Worm (Caenorhabditis elegans): Measurements from ENCODE around the gene nhr-6.

- no peak for TF ChIP-seq hif-1 (tag; optimal IDR thresholded peaks at IDR 0.05)
- TF ChIP-seq ztf-11 (tag; optimal IDR thresholded peaks at IDR 0.05): no peak
- no peak for TF ChIP-seq unc-39 (tag; optimal IDR thresholded peaks at IDR 0.05)
- TF ChIP-seq daf-16 (GFP tag; optimal IDR thresholded peaks at IDR 0.05): no peak
- no peak for TF ChIP-seq daf-16 (tag; optimal IDR thresholded peaks at IDR 0.05)
- TF ChIP-seq lsy-2 (tag; optimal IDR thresholded peaks at IDR 0.05): no peak
These were observed 50.4 kb downstream of the nhr-6 start for ce11 chrIII:3623772-3624171.

All from whole organism, L4 larva.